Worm (Caenorhabditis elegans): ENCODE data around the gene E02H4.5.

- TF ChIP-seq bed-3 (GFP tag; optimal IDR thresholded peaks at IDR 0.05) = no peak
- no peak for TF ChIP-seq flh-1 (GFP tag; optimal IDR thresholded peaks at IDR 0.05)
- no peak for TF ChIP-seq nhr-28 (tag; optimal IDR thresholded peaks at IDR 0.05)
- no peak for TF ChIP-seq lsy-2 (tag; optimal IDR thresholded peaks at IDR 0.05)
- TF ChIP-seq blmp-1 (tag; optimal IDR thresholded peaks at IDR 0.05) = no peak
- no peak for TF ChIP-seq ceh-83 (GFP tag; optimal IDR thresholded peaks at IDR 0.05)
- TF ChIP-seq elt-3 (tag; optimal IDR thresholded peaks at IDR 0.05) = no peak
- TF ChIP-seq nhr-76 (tag; optimal IDR thresholded peaks at IDR 0.05) = no peak
Observed at ce11 chrX:14236121-14236824, 18.7 kb downstream of the E02H4.5 start.

Data from whole organism, mixed stage, embryonic.